Worm (Caenorhabditis elegans): ENCODE measurements around the gene C08H9.16.

C08H9.16 gene

ce11 chrII:9892409-9892808, at the start of gene C08H9.16 (continued):
- no peak for TF ChIP-seq unc-130 (tag; optimal IDR thresholded peaks at IDR 0.05)
- peak; percentile 7 for TF ChIP-seq nhr-20 (tag; optimal IDR thresholded peaks at IDR 0.05)
- peak; percentile 38 for TF ChIP-seq lin-14 (GFP tag; optimal IDR thresholded peaks at IDR 0.05)
- no peak for TF ChIP-seq pax-3 (tag; optimal IDR thresholded peaks at IDR 0.05)
- no peak for TF ChIP-seq nhr-77 (tag; optimal IDR thresholded peaks at IDR 0.05)
- no peak for TF ChIP-seq unc-86 (tag; optimal IDR thresholded peaks at IDR 0.05)
- no peak for TF ChIP-seq ces-1 (GFP tag; optimal IDR thresholded peaks at IDR 0.05)
- TF ChIP-seq grh-1 (GFP tag; IDR thresholded peaks at IDR 0.05), result peak; percentile 86
- no peak for TF ChIP-seq zip-4 (GFP tag; optimal IDR thresholded peaks at IDR 0.05)
- no peak for TF ChIP-seq ceh-8 (GFP tag; optimal IDR thresholded peaks at IDR 0.05)
- no peak for TF ChIP-seq fkh-8 (tag; optimal IDR thresholded peaks at IDR 0.05)
- TF ChIP-seq mep-1 (tag; optimal IDR thresholded peaks at IDR 0.05), result peak; percentile 46
- no peak for TF ChIP-seq C04F5.9 (tag; optimal IDR thresholded peaks at IDR 0.05)
- no peak for TF ChIP-seq F16B12.6 (tag; optimal IDR thresholded peaks at IDR 0.05)
- no peak for TF ChIP-seq jun-1 (tag; optimal IDR thresholded peaks at IDR 0.05)
- TF ChIP-seq lin-15B (tag; optimal IDR thresholded peaks at IDR 0.05), result peak; percentile 46
- TF ChIP-seq vab-15 (tag; optimal IDR thresholded peaks at IDR 0.05), result no peak
- TF ChIP-seq blmp-1 (tag; optimal IDR thresholded peaks at IDR 0.05), result peak; percentile 45
- no peak for TF ChIP-seq unc-98 (GFP tag; IDR thresholded peaks at IDR 0.05)
- no peak for TF ChIP-seq aly-2 (tag; optimal IDR thresholded peaks at IDR 0.05)
- no peak for TF ChIP-seq fkh-4 (tag; optimal IDR thresholded peaks at IDR 0.05; ENCODE audit: borderline replicate concordance)
- TF ChIP-seq ceh-88 (GFP tag; IDR thresholded peaks at IDR 0.05), result no peak
- TF ChIP-seq lin-39 (tag; optimal IDR thresholded peaks at IDR 0.05), result no peak
- TF ChIP-seq nhr-237 (tag; optimal IDR thresholded peaks at IDR 0.05), result no peak
- no peak for TF ChIP-seq nhr-84 (tag; optimal IDR thresholded peaks at IDR 0.05)
- TF ChIP-seq ztf-11 (tag; optimal IDR thresholded peaks at IDR 0.05), result no peak
- TF ChIP-seq lin-35 (GFP tag; optimal IDR thresholded peaks at IDR 0.05), result peak; percentile 30 to 71
- TF ChIP-seq ceh-90 (tag; optimal IDR thresholded peaks at IDR 0.05), result no peak
- no peak for TF ChIP-seq nhr-90 (tag; optimal IDR thresholded peaks at IDR 0.05; ENCODE audit: poor library complexity)
- peak; percentile 58 for TF ChIP-seq skn-1 (tag; optimal IDR thresholded peaks at IDR 0.05)
- peak in 2 of 3 experiments; percentile 11 to 24 for TF ChIP-seq ceh-82 (tag; optimal IDR thresholded peaks at IDR 0.05)

DNA sequence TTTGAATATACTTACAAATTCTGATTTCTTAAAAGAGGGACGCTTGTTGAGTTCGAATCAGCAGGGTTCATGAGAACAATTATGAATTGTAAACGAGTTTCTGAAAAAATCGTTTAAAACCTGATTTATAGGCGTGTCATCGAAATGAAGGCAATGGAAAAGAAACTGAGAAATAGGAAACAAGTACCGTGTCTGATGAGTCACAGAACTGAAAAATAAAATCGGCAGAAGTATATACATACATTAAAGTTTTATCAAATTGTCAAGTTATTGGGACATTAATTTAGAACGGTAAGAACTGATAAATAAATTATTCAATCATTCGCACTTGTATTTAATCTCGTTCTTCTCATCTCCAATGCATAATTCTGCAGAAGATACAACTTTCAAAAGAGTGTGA, 47.3 kb upstream of the C08H9.16 start, which contains the start of gene chil-9:
Gene chil-9 (minus strand): TSS at position 101 of the 400 bp plus-strand sequence.
- TF ChIP-seq lsy-2 (tag; optimal IDR thresholded peaks at IDR 0.05), result no peak
- no peak for TF ChIP-seq lin-15B (tag; optimal IDR thresholded peaks at IDR 0.05)
- TF ChIP-seq C04F5.9 (tag; optimal IDR thresholded peaks at IDR 0.05), result no peak
- TF ChIP-seq ceh-82 (tag; optimal IDR thresholded peaks at IDR 0.05), result no peak
- TF ChIP-seq C34B4.2 (tag; optimal IDR thresholded peaks at IDR 0.05), result no peak
- no peak for TF ChIP-seq nhr-19 (GFP tag; conservative IDR thresholded peaks at IDR 0.05)
- TF ChIP-seq fos-1 (tag; optimal IDR thresholded peaks at IDR 0.05), result no peak
- no peak for TF ChIP-seq efl-3 (GFP tag; optimal IDR thresholded peaks at IDR 0.05)
- TF ChIP-seq aly-2 (tag; optimal IDR thresholded peaks at IDR 0.05), result no peak

- TF ChIP-seq mdl-1 (tag; optimal IDR thresholded peaks at IDR 0.05) (no peak), skn-1 (tag; optimal IDR thresholded peaks at IDR 0.05) (no peak)
Measured at ce11 chrII:9849497-9849896, 43.1 kb upstream of the C08H9.16 start, which contains the start of gene old-2. Gene old-2, minus strand, starts transcription at chrII:9849597.

- no peak for TF ChIP-seq nhr-85 (tag)
- no peak for TF ChIP-seq nhr-11 (tag; optimal IDR thresholded peaks at IDR 0.05)
- no peak for TF ChIP-seq vab-15 (tag; optimal IDR thresholded peaks at IDR 0.05)
- no peak for TF ChIP-seq snpc-4 (tag; optimal IDR thresholded peaks at IDR 0.05)
- no peak for TF ChIP-seq unc-86 (tag; optimal IDR thresholded peaks at IDR 0.05)
- TF ChIP-seq dpl-1 (GFP tag; optimal IDR thresholded peaks at IDR 0.05), result no peak
- TF ChIP-seq Y116A8C.19 (tag; optimal IDR thresholded peaks at IDR 0.05; ENCODE audit: borderline replicate concordance), result no peak
- no peak for TF ChIP-seq ceh-90 (tag; optimal IDR thresholded peaks at IDR 0.05)
- no peak for TF ChIP-seq grh-1 (GFP tag; IDR thresholded peaks at IDR 0.05)
- no peak for TF ChIP-seq xbp-1 (tag; optimal IDR thresholded peaks at IDR 0.05)
- no peak for TF ChIP-seq jun-1 (tag; optimal IDR thresholded peaks at IDR 0.05)
- no peak for TF ChIP-seq blmp-1 (tag; optimal IDR thresholded peaks at IDR 0.05)
- TF ChIP-seq C34B4.2 (tag; optimal IDR thresholded peaks at IDR 0.05), result no peak
- TF ChIP-seq elt-3 (tag; optimal IDR thresholded peaks at IDR 0.05), result no peak
- no peak for TF ChIP-seq pax-3 (tag; optimal IDR thresholded peaks at IDR 0.05)
Measured at ce11 chrII:9850945-9851344, 41.6 kb upstream of the C08H9.16 start, which contains the start of gene ZK938.10. Gene ZK938.10, minus strand, starts transcription at chrII:9851045.

Measured in whole organism, L1 larva.